Fruit fly (Drosophila melanogaster) whole organism: Measurements from ENCODE around the gene ND-ACP.

ENCODE experiments used
- CG8478 ChIP-seq: fragments of >200 bp; optimal IDR thresholded peaks from 2 replicates; lab custom pipeline; 2018; ENCODE audit warnings: inconsistent platforms
- Dll ChIP-seq: fragments of >200 bp; optimal IDR thresholded peaks from 2 replicates; lab custom pipeline; 2017
- EcR ChIP-seq, 2 experiments: fragments of >200 bp; optimal IDR thresholded peaks; 2 replicates each; lab custom pipeline; 2017; ENCODE audit warnings: missing biosample characterization in 2 of 2, missing genetic modification characterization in 2 of 2, missing genetic modification reagents in 2 of 2
- pan ChIP-seq: fragments of >200 bp; optimal IDR thresholded peaks from 2 replicates; lab custom pipeline; 2017
- psq ChIP-seq: fragments of >200 bp; optimal IDR thresholded peaks from 2 replicates; lab custom pipeline; 2017
- usp ChIP-seq: fragments of >200 bp; optimal IDR thresholded peaks from 2 replicates; lab custom pipeline; 2017; ENCODE audit warnings: missing biosample characterization, missing genetic modification characterization, mixed read lengths

The ND-ACP gene

dm6 chr3L:1318241-1318640, 11.5 kb upstream of the ND-ACP start, which contains the start of gene Myo61F:
Gene Myo61F, plus strand, starts transcription at chr3L:1318480.
- TF ChIP-seq psq (lab: Kevin White, UChicago) (no peak), pan (lab: Kevin White, UChicago) (no peak), Dll (lab: Kevin White, UChicago) (no peak), CG8478 (lab: Kevin White, UChicago) (no peak), EcR (GFP tag; optimal IDR thresholded peaks at IDR 0.05; lab: Kevin White, UChicago) (no peak), usp (GFP tag; lab: Kevin White, UChicago) (no peak)

DNA sequence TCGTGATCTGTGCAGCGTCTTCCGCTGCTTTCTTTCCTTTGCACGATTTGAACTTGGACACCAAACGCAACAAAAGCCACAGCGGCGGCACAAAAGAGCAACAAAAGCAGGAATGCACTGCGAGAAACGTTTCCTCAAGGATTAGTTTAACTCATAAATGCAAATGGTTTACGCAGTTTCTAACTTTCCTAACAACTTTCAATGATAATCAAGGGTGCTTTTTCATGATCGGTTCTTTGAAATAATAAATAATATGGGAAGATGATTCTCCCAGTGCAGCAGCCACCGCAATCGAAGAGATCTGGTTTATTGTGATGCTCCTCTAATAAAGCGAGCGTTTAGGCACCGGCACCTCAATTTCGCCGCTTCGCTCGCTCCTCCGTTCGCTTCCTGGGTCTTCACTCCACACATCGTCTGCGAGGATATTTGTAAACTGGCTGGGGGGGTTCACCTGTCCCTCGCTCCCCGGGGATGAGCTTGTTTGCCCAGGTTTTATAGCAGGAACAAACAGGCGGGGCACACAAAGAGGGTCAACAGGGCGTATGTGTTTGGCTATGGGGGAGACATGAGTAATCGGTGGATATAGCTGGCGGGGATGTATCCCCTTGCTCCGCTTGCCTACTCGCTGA, 10.5 kb upstream of the ND-ACP start:
- TF ChIP-seq usp (GFP tag; lab: Kevin White, UChicago) (no peak), EcR (GFP tag; optimal IDR thresholded peaks at IDR 0.05; lab: Kevin White, UChicago) (no peak), pan (lab: Kevin White, UChicago) (no peak), Dll (lab: Kevin White, UChicago) (no peak), CG8478 (lab: Kevin White, UChicago) (no peak)

dm6 chr3L:1320230-1320930, 9.4 kb upstream of the ND-ACP start:
- no peak for TF ChIP-seq EcR (GFP tag; optimal IDR thresholded peaks at IDR 0.05; lab: Kevin White, UChicago)
- TF ChIP-seq CG8478 (lab: Kevin White, UChicago), result no peak
- no peak for TF ChIP-seq Dll (lab: Kevin White, UChicago)
- TF ChIP-seq usp (GFP tag; lab: Kevin White, UChicago), result no peak
- TF ChIP-seq pan (lab: Kevin White, UChicago), result no peak
- no peak for TF ChIP-seq psq (lab: Kevin White, UChicago)

- TF ChIP-seq usp (GFP tag; lab: Kevin White, UChicago) (no peak), CG8478 (lab: Kevin White, UChicago) (no peak), pan (lab: Kevin White, UChicago) (no peak), EcR (GFP tag; optimal IDR thresholded peaks at IDR 0.05; lab: Kevin White, UChicago) (no peak), Dll (lab: Kevin White, UChicago) (no peak), psq (lab: Kevin White, UChicago) (no peak)
Measured at dm6 chr3L:1320931-1321556, 8.7 kb upstream of the ND-ACP start.

DNA sequence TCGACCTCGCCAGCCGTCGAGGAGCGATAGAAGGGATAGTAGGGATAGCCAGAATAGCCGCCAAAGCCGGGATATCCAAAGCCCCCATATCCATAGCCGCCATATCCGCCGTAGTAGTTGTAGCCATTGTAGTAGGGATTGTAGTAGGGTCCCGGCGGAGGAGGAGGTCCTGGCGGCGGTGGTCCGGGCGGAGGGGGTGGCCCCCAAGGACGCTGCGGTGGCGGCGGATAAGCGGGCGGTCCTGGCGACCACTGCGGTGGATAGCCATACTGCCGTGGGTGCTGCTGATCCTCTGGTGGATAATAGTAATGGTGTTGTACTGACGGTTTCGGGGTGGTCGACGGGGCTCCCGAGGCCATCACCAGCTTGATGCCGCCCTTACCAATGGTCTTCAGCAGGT, 7.6 kb upstream of the ND-ACP start:
- no peak for TF ChIP-seq Dll (lab: Kevin White, UChicago)
- no peak for TF ChIP-seq CG8478 (lab: Kevin White, UChicago)
- TF ChIP-seq pan (lab: Kevin White, UChicago), result no peak
- TF ChIP-seq EcR (GFP tag; optimal IDR thresholded peaks at IDR 0.05; lab: Kevin White, UChicago), result no peak

dm6 chr3L:1322706-1323105, 7.0 kb upstream of the ND-ACP start, which contains the start of gene CG9184:
Gene CG9184, minus strand, starts transcription at chr3L:1322806.
- TF ChIP-seq pan (lab: Kevin White, UChicago) (no peak), CG8478 (lab: Kevin White, UChicago) (no peak), psq (lab: Kevin White, UChicago) (no peak), EcR (GFP tag; optimal IDR thresholded peaks at IDR 0.05; lab: Kevin White, UChicago) (no peak), Dll (lab: Kevin White, UChicago) (no peak), usp (GFP tag; lab: Kevin White, UChicago) (no peak)

DNA sequence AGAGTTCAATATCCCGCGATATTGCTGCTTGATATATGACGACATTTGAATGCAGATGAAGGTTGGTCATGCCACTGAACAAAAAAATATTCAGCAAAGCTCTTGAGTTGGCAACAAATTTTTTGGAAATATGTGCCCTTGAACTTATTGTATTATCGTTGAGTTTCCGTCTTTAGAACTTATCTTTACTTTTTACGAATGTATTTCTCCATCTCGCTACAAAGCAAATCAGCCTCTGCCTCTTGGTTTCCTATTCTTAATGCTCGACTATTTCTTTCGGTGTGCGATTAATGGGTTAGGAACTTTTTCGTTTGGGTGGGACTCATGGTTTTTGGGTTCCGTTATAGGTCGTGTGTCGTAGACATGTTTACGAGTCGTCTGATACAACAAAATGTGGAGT, 6.6 kb upstream of the ND-ACP start:
- no peak for TF ChIP-seq Dll (lab: Kevin White, UChicago)
- no peak for TF ChIP-seq pan (lab: Kevin White, UChicago)
- TF ChIP-seq usp (GFP tag; lab: Kevin White, UChicago), result no peak
- TF ChIP-seq psq (lab: Kevin White, UChicago), result no peak
- TF ChIP-seq CG8478 (lab: Kevin White, UChicago), result no peak
- no peak for TF ChIP-seq EcR (GFP tag; optimal IDR thresholded peaks at IDR 0.05; lab: Kevin White, UChicago)

dm6 chr3L:1324818-1325625, 4.7 kb upstream of the ND-ACP start:
- TF ChIP-seq psq (lab: Kevin White, UChicago), result no peak
- no peak for TF ChIP-seq usp (GFP tag; lab: Kevin White, UChicago)
- TF ChIP-seq CG8478 (lab: Kevin White, UChicago), result no peak
- no peak for TF ChIP-seq pan (lab: Kevin White, UChicago)
- TF ChIP-seq EcR (GFP tag; optimal IDR thresholded peaks at IDR 0.05; lab: Kevin White, UChicago), result no peak
- no peak for TF ChIP-seq Dll (lab: Kevin White, UChicago)

DNA sequence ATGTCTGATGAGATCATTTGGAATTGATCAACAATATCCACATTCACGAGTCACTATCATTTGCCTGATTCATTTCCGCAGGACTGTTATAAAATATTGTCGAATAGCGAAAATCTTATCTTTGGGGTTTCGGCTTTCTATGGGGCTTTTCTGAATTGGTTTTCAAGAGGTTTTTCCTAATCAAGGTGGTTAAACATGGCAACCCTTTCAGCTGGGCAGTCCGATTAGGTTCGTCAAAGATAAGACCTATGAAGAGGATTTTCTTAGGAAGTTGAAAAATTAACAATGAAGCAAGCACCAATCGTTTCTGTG, 4.2 kb upstream of the ND-ACP start:
- no peak for TF ChIP-seq psq (lab: Kevin White, UChicago)
- TF ChIP-seq pan (lab: Kevin White, UChicago), result no peak
- no peak for TF ChIP-seq EcR (GFP tag; optimal IDR thresholded peaks at IDR 0.05; lab: Kevin White, UChicago)
- TF ChIP-seq CG8478 (lab: Kevin White, UChicago), result no peak
- no peak for TF ChIP-seq Dll (lab: Kevin White, UChicago)
- no peak for TF ChIP-seq usp (GFP tag; lab: Kevin White, UChicago)

dm6 chr3L:1330420-1330819, 671 bp downstream of the ND-ACP start:
- TF ChIP-seq usp (GFP tag; lab: Kevin White, UChicago) (no peak), Dll (lab: Kevin White, UChicago) (no peak), pan (lab: Kevin White, UChicago) (no peak), psq (lab: Kevin White, UChicago) (no peak), CG8478 (lab: Kevin White, UChicago) (no peak), EcR (GFP tag; optimal IDR thresholded peaks at IDR 0.05; lab: Kevin White, UChicago) (no peak)
